Worm (Caenorhabditis elegans): ENCODE measurements around the gene cutl-3.

ce11 chrX:15036287-15036686 lies 37.3 kb upstream of the cutl-3 start:
- TF ChIP-seq ceh-2 (tag; optimal IDR thresholded peaks at IDR 0.05) (no peak), pha-4 (tag; optimal IDR thresholded peaks at IDR 0.05) (no peak), lim-6 (tag; optimal IDR thresholded peaks at IDR 0.05) (no peak), ceh-14 (tag; optimal IDR thresholded peaks at IDR 0.05) (no peak), pax-1 (tag; optimal IDR thresholded peaks at IDR 0.05) (no peak), dmd-4 (tag; optimal IDR thresholded peaks at IDR 0.05; ENCODE audit: borderline replicate concordance) (no peak), fkh-10 (GFP tag; optimal IDR thresholded peaks at IDR 0.05) (no peak), ceh-19 (GFP tag; optimal IDR thresholded peaks at IDR 0.05) (no peak), ttx-3 (tag; optimal IDR thresholded peaks at IDR 0.05) (no peak), ama-1 (optimal IDR thresholded peaks at IDR 0.05) (no peak), elt-2 (tag; optimal IDR thresholded peaks at IDR 0.05) (no peak), syd-9 (tag; optimal IDR thresholded peaks at IDR 0.05) (no peak)
